Worm (Caenorhabditis elegans) whole organism, mixed stage, embryonic: Measurements from ENCODE around the gene ugt-13.

Experiments
- ces-1 ChIP-seq: fragments of 150-350 bp; optimal IDR thresholded peaks from 2 replicates; lab custom pipeline; 2014; ENCODE audit warnings: missing biosample characterization, missing genetic modification reagents, missing genetic modification characterization
- elt-3 ChIP-seq: fragments of 150-350 bp; optimal IDR thresholded peaks from 2 replicates; lab custom pipeline; 2014; ENCODE audit warnings: missing biosample characterization, missing genetic modification characterization
- lin-13 ChIP-seq: fragments of 150-350 bp; optimal IDR thresholded peaks from 2 replicates; lab custom pipeline; 2014; ENCODE audit warnings: missing biosample characterization, missing genetic modification characterization
- lsy-2 ChIP-seq: fragments of 150-350 bp; optimal IDR thresholded peaks from 2 replicates; lab custom pipeline; 2014; ENCODE audit warnings: missing biosample characterization, missing genetic modification characterization
- mep-1 ChIP-seq: fragments of 150-350 bp; optimal IDR thresholded peaks from 2 replicates; lab custom pipeline; 2017; ENCODE audit warnings: missing biosample characterization, missing genetic modification reagents, missing genetic modification characterization, inconsistent platforms
- nhr-28 ChIP-seq: fragments of 150-350 bp; optimal IDR thresholded peaks from 2 replicates; lab custom pipeline; 2014; ENCODE audit warnings: missing biosample characterization, missing genetic modification characterization
- tbx-8 ChIP-seq: fragments of 200-800 bp; sonication (Bioruptor generic); optimal IDR thresholded peaks from 2 replicates; lab custom pipeline; 2018; ENCODE audit warnings: mild to moderate bottlenecking, missing genetic modification characterization, moderate library complexity, missing compliant biosample characterization
- unc-62 ChIP-seq: fragments of 150-350 bp; optimal IDR thresholded peaks from 2 replicates; lab custom pipeline; 2014; ENCODE audit warnings: missing biosample characterization, missing genetic modification reagents, missing genetic modification characterization

DNA sequence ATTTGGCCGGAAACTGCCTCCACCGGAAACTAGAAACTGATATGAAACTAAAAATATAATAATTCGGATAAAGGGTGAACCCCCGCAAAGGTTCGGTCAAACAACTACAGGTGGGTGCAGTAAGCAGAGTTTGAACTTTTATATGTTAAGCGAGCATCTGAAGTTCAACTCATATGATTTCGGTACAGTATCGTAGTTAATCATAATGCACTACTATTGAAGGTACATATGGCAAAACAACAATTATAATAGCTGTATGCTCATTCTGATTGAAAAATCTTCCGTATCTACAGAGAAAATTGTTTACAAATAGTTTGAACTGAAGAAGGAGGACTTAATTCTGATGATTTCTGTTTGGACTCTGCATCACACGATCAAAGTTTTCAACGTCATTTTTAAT lies 24.6 kb downstream of the ugt-13 start:
- TF ChIP-seq unc-62 (GFP tag; lab: Kevin White, UChicago) (no peak), lsy-2 (no peak), ces-1 (GFP tag; lab: Kevin White, UChicago) (no peak), elt-3 (tag; lab: Kevin White, UChicago) (no peak), nhr-28 (tag; lab: Kevin White, UChicago) (no peak), mep-1 (no peak), tbx-8 (GFP tag; lab: Kevin White, UChicago) (no peak), lin-13 (tag; lab: Kevin White, UChicago) (no peak)
